Worm (Caenorhabditis elegans) whole organism, dauer: ENCODE results near the gene srt-8.
"Not testable (repeated sequence)": the region's sequence is repeated elsewhere in the genome, so short reads cannot be mapped to it uniquely, and the experiment has no call there.

Source experiments
- unc-62 ChIP-seq: sonication (generic microtip); optimal IDR thresholded peaks from 2 replicates; lab custom pipeline; 2017; ENCODE audit warnings: missing biosample characterization, missing genetic modification reagents, missing genetic modification characterization

The srt-8 gene

ce11 chrV:3086260-3086659 lies at the start of gene srt-8:
srt-8 (plus strand) TSS chrV:3086560.
- TF ChIP-seq unc-62 (GFP tag; lab: Kevin White, UChicago): no peak

DNA sequence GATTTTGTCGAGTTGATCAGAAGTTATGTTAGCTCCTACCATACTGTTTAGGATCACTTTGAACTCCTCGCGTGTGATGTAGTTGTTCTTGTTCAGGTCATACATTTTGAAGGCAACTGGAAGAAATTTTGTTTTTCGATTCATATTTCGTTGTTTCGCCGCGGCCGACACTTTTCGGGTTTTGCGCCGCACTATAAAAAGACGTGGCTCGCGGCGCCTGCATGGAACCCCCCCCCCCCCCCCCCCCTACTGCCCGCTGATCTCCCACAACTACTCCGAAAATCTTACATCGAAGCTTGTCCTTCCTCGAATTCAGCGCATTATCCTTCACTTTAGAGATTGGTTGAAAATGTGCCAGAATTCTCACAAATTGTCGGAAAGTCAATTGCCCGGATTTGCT lies 48.3 kb upstream of the srt-8 start:
- TF ChIP-seq unc-62 (GFP tag; lab: Kevin White, UChicago): no peak

- TF ChIP-seq unc-62 (GFP tag; lab: Kevin White, UChicago): no peak
These were observed 47.1 kb upstream of the srt-8 start, which contains the start of gene chpf-2 for ce11 chrV:3039282-3039681. chpf-2 (minus strand) TSS chrV:3039382.

DNA sequence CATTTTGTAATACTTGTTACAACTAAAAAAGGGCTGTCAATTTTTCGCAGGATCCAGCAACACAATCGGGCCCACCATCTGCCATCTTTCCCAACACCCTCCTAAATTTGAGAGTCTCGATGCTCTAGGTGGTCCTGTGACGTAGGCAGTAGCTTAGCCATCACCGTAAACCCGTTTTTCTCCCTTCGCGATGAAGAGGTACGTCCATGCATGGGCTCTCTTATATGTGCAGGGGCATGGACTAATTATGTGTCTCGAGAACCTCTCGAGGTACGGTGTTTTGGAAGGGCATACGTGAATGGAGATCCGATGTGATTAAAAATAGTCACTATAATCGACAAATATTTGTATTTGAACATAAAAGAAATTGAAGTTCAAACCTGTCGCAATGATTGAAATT lies 45.4 kb upstream of the srt-8 start:
- no peak for TF ChIP-seq unc-62 (GFP tag; lab: Kevin White, UChicago)

DNA sequence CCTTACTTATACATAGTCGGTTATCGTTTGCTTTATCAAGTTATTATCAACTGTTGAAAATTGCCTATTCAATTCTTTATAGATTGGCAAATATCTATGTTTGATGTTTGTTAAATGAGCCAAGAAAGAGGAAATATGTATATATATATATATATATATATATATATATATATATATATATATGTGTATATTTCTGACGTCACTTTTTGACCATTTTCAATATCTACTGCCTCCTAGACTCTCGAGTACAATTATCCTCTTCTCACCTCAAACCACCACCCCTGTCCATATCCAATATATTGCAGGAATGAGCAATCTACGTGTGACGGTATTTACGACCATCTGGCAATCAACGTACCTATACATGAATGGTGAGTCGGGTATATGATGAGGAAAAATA lies 41.5 kb upstream of the srt-8 start, which contains the start of gene F59D6.1:
TSS of gene F59D6.1 (plus strand) at position 301 of the 400 bp plus-strand sequence.
- no peak for TF ChIP-seq unc-62 (GFP tag; lab: Kevin White, UChicago)

ce11 chrV:3046364-3046763 lies 40.0 kb upstream of the srt-8 start:
- no peak for TF ChIP-seq unc-62 (GFP tag; lab: Kevin White, UChicago)

ce11 chrV:3054254-3054653 lies 32.1 kb upstream of the srt-8 start, which contains the start of gene C50H11.8:
C50H11.8 (plus strand) TSS chrV:3054554.
- TF ChIP-seq unc-62 (GFP tag; lab: Kevin White, UChicago): no peak

DNA sequence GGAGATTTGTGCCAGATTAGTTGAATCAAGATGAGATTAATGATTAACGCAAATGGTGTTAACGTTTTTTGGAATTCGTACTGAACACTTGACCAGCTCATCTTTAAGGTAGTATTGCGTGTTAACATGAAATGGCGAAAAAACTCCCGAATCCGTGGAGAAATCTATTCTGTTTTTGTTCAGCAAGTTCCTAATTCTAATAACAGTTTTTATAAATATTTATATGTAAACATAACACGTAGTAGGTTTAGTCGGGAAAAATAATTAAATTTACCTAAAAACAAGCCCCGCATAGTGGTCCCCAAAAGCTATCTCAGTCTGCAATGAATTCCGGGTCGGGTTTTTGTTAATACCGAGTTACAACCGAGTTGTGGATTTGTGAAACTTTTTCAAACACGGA lies 27.4 kb upstream of the srt-8 start, which contains the start of gene str-244:
TSS of gene str-244 (minus strand) at position 101 of the 400 bp plus-strand sequence.
- TF ChIP-seq unc-62 (GFP tag; lab: Kevin White, UChicago): no peak

DNA sequence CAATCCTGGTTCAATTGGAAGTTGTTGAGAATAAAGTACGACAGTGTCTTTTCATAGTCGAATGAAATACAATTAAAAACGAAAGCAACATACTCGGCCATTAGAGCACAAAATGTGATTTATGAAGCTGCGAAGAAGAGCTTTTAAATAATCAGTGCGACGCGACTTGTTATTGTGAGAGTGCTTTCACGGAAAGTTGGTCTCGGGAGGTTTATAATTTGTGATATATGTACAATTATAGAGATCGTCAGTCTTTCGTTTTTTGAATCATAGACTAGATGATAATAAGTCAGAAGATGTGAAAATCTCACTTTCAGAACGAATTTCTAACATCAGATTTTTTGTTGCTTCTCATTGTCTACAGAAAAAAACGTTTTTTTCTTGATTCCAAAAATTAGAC lies 24.3 kb upstream of the srt-8 start, which contains the start of gene srt-15:
TSS of gene srt-15 (minus strand) at position 101 of the 400 bp plus-strand sequence.
- no peak for TF ChIP-seq unc-62 (GFP tag; lab: Kevin White, UChicago)

DNA sequence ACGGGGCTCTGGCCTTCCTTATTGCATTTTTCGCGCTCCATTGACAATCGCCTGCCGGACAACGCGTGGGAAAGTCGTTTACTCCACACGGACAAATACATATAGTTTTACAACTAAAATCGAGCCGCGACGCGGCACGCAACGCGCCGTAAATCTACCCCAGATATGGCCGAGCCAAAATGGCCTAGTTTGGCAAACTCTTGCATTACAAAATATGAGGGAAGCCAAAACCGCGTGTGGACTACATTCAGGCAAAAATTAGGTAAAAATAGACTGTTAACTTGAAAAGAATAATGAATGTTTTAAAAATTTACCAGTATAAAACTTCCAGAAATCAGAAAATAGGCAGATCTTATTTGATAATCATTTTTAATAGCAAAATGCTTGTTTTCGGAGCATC lies 21.9 kb upstream of the srt-8 start, which contains the start of gene srt-16:
TSS of gene srt-16 (minus strand) at position 101 of the 400 bp plus-strand sequence.
- TF ChIP-seq unc-62 (GFP tag; lab: Kevin White, UChicago): not testable (repeated sequence)

DNA sequence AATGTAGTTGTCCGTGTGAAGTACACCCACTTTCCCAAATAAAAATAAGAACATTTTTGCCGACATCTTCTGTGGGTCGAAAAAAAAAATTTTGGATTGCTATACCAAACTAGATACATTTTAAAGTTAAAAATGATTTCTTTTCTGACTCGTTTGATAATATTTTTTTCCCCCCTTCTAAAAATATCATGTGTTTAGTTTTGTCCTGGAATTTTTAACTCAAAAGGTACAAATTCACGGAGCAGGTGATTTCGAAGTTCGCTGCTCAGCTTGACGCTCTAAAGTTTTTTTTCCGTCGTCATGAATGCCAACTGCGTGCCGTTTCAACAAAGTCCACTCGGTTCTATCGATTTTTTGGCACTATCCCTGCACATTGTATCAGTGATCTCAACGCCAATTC lies 20.4 kb upstream of the srt-8 start, which contains the start of gene srh-185:
TSS of gene srh-185 (plus strand) at position 301 of the 400 bp plus-strand sequence.
- TF ChIP-seq unc-62 (GFP tag; lab: Kevin White, UChicago): no peak

ce11 chrV:3069101-3069500 lies 17.3 kb upstream of the srt-8 start, which contains the start of gene str-40:
str-40 (minus strand) TSS chrV:3069201.
- TF ChIP-seq unc-62 (GFP tag; lab: Kevin White, UChicago): no peak

ce11 chrV:3071548-3071947 lies 14.8 kb upstream of the srt-8 start, which contains the start of gene C50H11.13:
C50H11.13 (minus strand) TSS chrV:3071648.
- TF ChIP-seq unc-62 (GFP tag; lab: Kevin White, UChicago): no peak

DNA sequence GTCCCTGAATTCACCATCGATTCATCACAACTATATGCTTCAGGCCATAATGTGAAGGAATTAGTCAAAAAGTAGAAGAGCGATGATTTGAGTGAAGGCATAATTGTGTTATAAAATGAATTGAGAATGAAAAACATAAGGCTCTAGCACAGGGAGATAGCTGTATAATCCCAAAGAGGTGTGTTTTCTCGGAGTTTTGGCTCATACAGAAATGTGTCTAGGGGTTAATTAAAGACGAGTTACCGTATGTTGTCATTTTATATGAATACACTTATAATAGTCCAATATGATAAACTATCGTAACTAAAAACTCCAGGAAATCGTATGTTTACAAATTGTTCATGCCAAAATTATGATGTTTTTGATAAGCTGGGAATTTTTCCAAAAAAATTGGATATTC lies 5.6 kb upstream of the srt-8 start, which contains the start of gene srt-5:
TSS of gene srt-5 (minus strand) at position 101 of the 400 bp plus-strand sequence.
- TF ChIP-seq unc-62 (GFP tag; lab: Kevin White, UChicago): no peak

ce11 chrV:3081471-3081870 lies 4.9 kb upstream of the srt-8 start, which contains the start of gene srt-7:
srt-7 (plus strand) TSS chrV:3081771.
- no peak for TF ChIP-seq unc-62 (GFP tag; lab: Kevin White, UChicago)

DNA sequence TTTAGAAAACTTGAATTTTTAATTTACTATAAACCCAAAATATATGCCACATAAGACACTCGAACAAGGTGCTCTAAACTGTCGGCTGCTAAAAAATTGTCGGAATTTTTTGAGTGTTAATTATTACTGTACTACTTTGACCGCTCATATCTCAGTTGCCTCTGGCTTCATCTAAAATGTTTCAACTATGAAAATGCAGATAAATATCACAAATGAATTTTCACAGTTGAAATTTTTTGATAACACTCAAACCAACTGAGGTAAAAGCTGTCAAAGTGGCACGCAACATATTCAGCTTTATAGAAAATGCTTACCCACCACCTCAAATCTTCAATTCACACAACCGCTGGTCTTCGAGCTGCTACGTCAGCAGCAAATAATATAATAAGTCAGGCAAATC lies 2.4 kb downstream of the srt-8 start, which contains the start of gene acs-21:
TSS of gene acs-21 (plus strand) at position 301 of the 400 bp plus-strand sequence.
- no peak for TF ChIP-seq unc-62 (GFP tag; lab: Kevin White, UChicago)

ce11 chrV:3094351-3094750 lies 8.0 kb downstream of the srt-8 start, which contains the start of gene cyp-33C9:
cyp-33C9 (minus strand) TSS chrV:3094561.
- no peak for TF ChIP-seq unc-62 (GFP tag; lab: Kevin White, UChicago)
